Worm (Caenorhabditis elegans) whole organism, L2 larva: ENCODE data around the gene col-36.

Experiments used
- dmd-4 ChIP-seq: sonication (generic microtip); optimal IDR thresholded peaks from 2 replicates; lab custom pipeline; 2017; ENCODE audit warnings: missing biosample characterization, missing genetic modification characterization
- lin-39 ChIP-seq: fragments of 150-350 bp; optimal IDR thresholded peaks from 2 replicates; lab custom pipeline; 2014; ENCODE audit warnings: missing biosample characterization, missing genetic modification reagents, missing genetic modification characterization
- ztf-11 ChIP-seq: sonication (generic microtip); optimal IDR thresholded peaks from 2 replicates; lab custom pipeline; 2017; ENCODE audit warnings: missing biosample characterization, missing genetic modification characterization

DNA sequence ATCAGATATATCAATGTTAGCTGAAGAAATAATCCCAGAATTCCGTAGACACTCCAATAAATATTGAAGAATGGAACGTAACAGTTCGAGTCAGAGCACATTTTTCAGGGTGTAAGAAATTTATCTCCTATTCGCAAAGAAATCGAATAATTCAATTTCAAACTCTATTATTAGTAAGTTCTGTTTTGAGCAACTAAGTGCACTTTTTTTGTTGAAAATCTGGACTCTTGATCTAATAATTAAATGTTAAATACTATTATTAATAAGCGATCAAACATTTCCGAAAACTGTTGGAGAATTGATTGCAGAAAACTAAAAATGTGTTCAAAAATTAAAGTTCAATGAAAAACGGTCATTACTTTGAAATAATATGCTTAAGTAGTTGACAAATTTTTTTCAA, 34.5 kb upstream of the col-36 start, which contains the start of gene srd-56:
- no peak for TF ChIP-seq ztf-11 (tag; lab: Kevin White, UChicago)
- TF ChIP-seq dmd-4 (tag; lab: Kevin White, UChicago) = no peak
- TF ChIP-seq lin-39 (tag; lab: Kevin White, UChicago) = no peak
